Worm (Caenorhabditis elegans): Measurements from ENCODE around the gene fask-1.

DNA sequence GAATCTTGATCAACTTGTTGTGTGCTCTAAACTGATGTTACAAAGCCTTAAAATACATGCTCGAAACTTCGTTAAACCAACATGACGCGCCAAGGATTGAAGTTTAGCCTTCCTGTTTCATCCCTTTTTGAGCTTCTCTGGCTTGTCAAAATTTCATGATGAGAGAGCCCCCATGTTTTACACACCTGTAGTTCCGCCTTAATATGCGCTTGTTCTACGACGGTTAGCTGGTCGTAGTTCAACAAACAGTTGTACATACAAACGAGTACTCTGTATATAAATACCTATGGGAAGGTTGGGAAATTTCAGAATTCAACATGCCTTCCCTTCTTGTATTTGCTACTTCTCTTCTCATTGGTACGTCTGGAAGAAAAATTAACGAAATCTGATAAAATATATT is 32.1 kb upstream of the fask-1 start, which contains the start of gene scl-6:
- no peak for TF ChIP-seq him-1 (tag; optimal IDR thresholded peaks at IDR 0.05)
- TF ChIP-seq dao-5 (tag; optimal IDR thresholded peaks at IDR 0.05) = no peak
- no peak for TF ChIP-seq W03F9.2 (tag; optimal IDR thresholded peaks at IDR 0.05)

Data from whole organism, L4/young adult.